Worm (Caenorhabditis elegans) whole organism, late embryonic: ENCODE data around the gene F28H7.2.

Source experiments
- F13H6.1 ChIP-seq: sonication (generic microtip); optimal IDR thresholded peaks from 2 replicates; lab custom pipeline; 2016; ENCODE audit warnings: missing genetic modification characterization, missing compliant biosample characterization
- ama-1 ChIP-seq: fragments of 150-350 bp; optimal IDR thresholded peaks from 2 replicates; lab custom pipeline; 2014
- ceh-6 ChIP-seq: fragments of 200-800 bp; sonication (Bioruptor generic); optimal IDR thresholded peaks from 2 replicates; lab custom pipeline; 2018; ENCODE audit warnings: mild to moderate bottlenecking, missing genetic modification characterization, missing compliant biosample characterization
- dve-1 ChIP-seq: sonication (generic microtip); optimal IDR thresholded peaks from 2 replicates; lab custom pipeline; 2017; ENCODE audit warnings: antibody characterized with exemption, mild to moderate bottlenecking, missing genetic modification characterization, missing compliant biosample characterization
- elt-2 ChIP-seq: sonication (generic microtip); optimal IDR thresholded peaks from 2 replicates; lab custom pipeline; 2016; ENCODE audit warnings: missing genetic modification reagents, missing genetic modification characterization, missing compliant biosample characterization
- eyg-1 ChIP-seq: sonication (generic microtip); optimal IDR thresholded peaks from 2 replicates; lab custom pipeline; 2016; ENCODE audit warnings: missing genotype, missing genetic modification characterization, missing compliant biosample characterization
- fax-1 ChIP-seq: sonication (generic microtip); optimal IDR thresholded peaks from 2 replicates; lab custom pipeline; 2016; ENCODE audit warnings: missing genotype, missing genetic modification characterization, missing compliant biosample characterization
- nfya-1 ChIP-seq: sonication (generic microtip); optimal IDR thresholded peaks from 2 replicates; lab custom pipeline; 2017; ENCODE audit warnings: missing genetic modification characterization, mild to moderate bottlenecking, missing compliant biosample characterization, antibody characterized with exemption, moderate library complexity
- nhr-11 ChIP-seq: fragments of 150-350 bp; optimal IDR thresholded peaks from 2 replicates; lab custom pipeline; 2014; ENCODE audit warnings: missing biosample characterization, missing genetic modification characterization
- pha-2 ChIP-seq: sonication (generic microtip); optimal IDR thresholded peaks from 2 replicates; lab custom pipeline; 2017; ENCODE audit warnings: mild to moderate bottlenecking, missing genetic modification characterization, missing compliant biosample characterization
- pqm-1 ChIP-seq: sonication (generic microtip); optimal IDR thresholded peaks from 2 replicates; lab custom pipeline; 2016; ENCODE audit warnings: missing genetic modification characterization, missing compliant biosample characterization
- sdc-2 ChIP-seq: sonication (generic microtip); optimal IDR thresholded peaks from 2 replicates; lab custom pipeline; 2016; ENCODE audit warnings: missing genotype, missing genetic modification characterization, missing compliant biosample characterization
- tbx-7 ChIP-seq: sonication (generic microtip); optimal IDR thresholded peaks from 2 replicates; lab custom pipeline; 2016; ENCODE audit warnings: missing genotype, missing genetic modification characterization, missing compliant biosample characterization

DNA sequence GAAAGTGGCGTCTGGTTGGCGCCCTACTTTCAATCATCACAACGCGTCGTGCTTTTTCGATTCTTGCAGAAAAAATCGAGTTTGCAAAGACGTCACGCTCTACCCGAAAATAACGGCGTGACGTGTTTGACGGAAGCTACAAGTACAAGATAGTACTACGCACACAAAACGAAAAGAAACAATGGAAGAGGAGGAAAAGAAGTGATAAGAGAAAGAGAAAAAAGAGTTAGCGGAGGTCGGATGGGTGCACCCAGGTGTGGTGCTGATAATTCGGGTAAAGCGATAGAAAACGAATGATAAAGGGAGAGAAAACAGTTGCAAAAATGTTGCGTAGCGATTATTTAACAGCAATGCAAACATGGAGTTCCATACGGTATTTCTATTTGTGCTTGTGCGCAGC, 21.0 kb upstream of the F28H7.2 start:
- TF ChIP-seq elt-2 (tag; lab: Kevin White, UChicago), result peak; percentile 88
- TF ChIP-seq ama-1 (lab: Kevin White, UChicago), result no peak
- no peak for TF ChIP-seq eyg-1
- no peak for TF ChIP-seq tbx-7 (tag; lab: Kevin White, UChicago)
- no peak for TF ChIP-seq dve-1 (tag; lab: Kevin White, UChicago)
- TF ChIP-seq pqm-1 (tag; lab: Kevin White, UChicago), result no peak
- TF ChIP-seq ceh-6 (GFP tag; lab: Kevin White, UChicago), result no peak
- TF ChIP-seq sdc-2, result no peak
- no peak for TF ChIP-seq fax-1 (tag; lab: Kevin White, UChicago)
- TF ChIP-seq pha-2 (tag; lab: Kevin White, UChicago), result no peak
- TF ChIP-seq F13H6.1, result no peak
- no peak for TF ChIP-seq nfya-1 (tag; lab: Kevin White, UChicago)
- TF ChIP-seq nhr-11 (tag; lab: Kevin White, UChicago), result no peak
